Fruit fly (Drosophila melanogaster) whole organism, wandering third instar larva: ENCODE data around the gene bam.

Source experiments
- Abd-B ChIP-seq: fragments of >200 bp; optimal IDR thresholded peaks from 2 replicates; lab custom pipeline; 2017; ENCODE audit warnings: missing biosample characterization, missing genetic modification characterization
- Dfd ChIP-seq: fragments of >200 bp; optimal IDR thresholded peaks from 2 replicates; lab custom pipeline; 2017; ENCODE audit warnings: missing biosample characterization, missing genetic modification characterization
- GATAd ChIP-seq: sonication (Bioruptor generic); optimal IDR thresholded peaks from 2 replicates; lab custom pipeline; 2016; ENCODE audit warnings: missing biosample characterization, missing genetic modification characterization
- Myc ChIP-seq: fragments of >200 bp; optimal IDR thresholded peaks from 2 replicates; lab custom pipeline; 2017
- Vsx2 ChIP-seq: fragments of 200-300, 225-300 bp; sonication (Bioruptor generic); optimal IDR thresholded peaks from 2 replicates; lab custom pipeline; 2018; ENCODE audit warnings: missing biosample characterization, missing genetic modification characterization; ENCODE audit not compliant: partially characterized antibody
- br ChIP-seq: fragments of 200-800 bp; sonication (Bioruptor generic); optimal IDR thresholded peaks from 2 replicates; lab custom pipeline; 2016; ENCODE audit warnings: missing biosample characterization, missing genetic modification characterization
- h ChIP-seq: fragments of 200-800 bp; sonication (Bioruptor generic); optimal IDR thresholded peaks from 3 replicates; lab custom pipeline; 2016; ENCODE audit warnings: missing biosample characterization, mild to moderate bottlenecking, missing genetic modification characterization
- jim ChIP-seq: fragments of 175-275, 200-325 bp; sonication (Bioruptor generic); optimal IDR thresholded peaks from 2 replicates; lab custom pipeline; 2016; ENCODE audit warnings: missing biosample characterization, mild to moderate bottlenecking, missing genetic modification characterization
- lola ChIP-seq: fragments of >200 bp; optimal IDR thresholded peaks from 2 replicates; lab custom pipeline; 2017; ENCODE audit warnings: missing biosample characterization, missing genetic modification characterization
- psq ChIP-seq: fragments of 200-800 bp; sonication (Bioruptor generic); optimal IDR thresholded peaks from 3 replicates; lab custom pipeline; 2017; ENCODE audit warnings: missing biosample characterization, mild to moderate bottlenecking, missing genetic modification characterization, moderate library complexity
- rgr ChIP-seq: fragments of 200-800 bp; sonication (Bioruptor generic); optimal IDR thresholded peaks from 3 replicates; lab custom pipeline; 2016; ENCODE audit warnings: missing biosample characterization, mild to moderate bottlenecking, missing genetic modification characterization
- tai ChIP-seq: sonication (Bioruptor generic); optimal IDR thresholded peaks from 2 replicates; lab custom pipeline; 2016; ENCODE audit warnings: missing biosample characterization, missing genetic modification characterization
- usp ChIP-seq: fragments of >200 bp; optimal IDR thresholded peaks from 2 replicates; lab custom pipeline; 2017; ENCODE audit warnings: missing biosample characterization, missing genetic modification characterization
- woc ChIP-seq: sonication (Bioruptor generic); optimal IDR thresholded peaks from 2 replicates; lab custom pipeline; 2016; ENCODE audit warnings: missing biosample characterization, mild to moderate bottlenecking, missing genetic modification characterization

- TF ChIP-seq br (GFP tag; lab: Kevin White, UChicago) (peak; percentile 96), Abd-B (no peak), lola (no peak), Dfd (GFP tag; lab: Kevin White, UChicago) (no peak), Myc (lab: Kevin White, UChicago) (peak; percentile 25), woc (GFP tag; lab: Kevin White, UChicago) (peak; percentile 97), jim (GFP tag; lab: Kevin White, UChicago) (peak; percentile 43), h (GFP tag; lab: Kevin White, UChicago) (peak; percentile 99), Vsx2 (GFP tag; lab: Kevin White, UChicago) (no peak), usp (GFP tag; lab: Kevin White, UChicago) (no peak), psq (GFP tag; lab: Kevin White, UChicago) (peak; percentile 94), tai (no peak), GATAd (GFP tag; lab: Kevin White, UChicago) (peak; percentile 94), rgr (GFP tag; lab: Kevin White, UChicago) (peak; percentile 98)
Measured at dm6 chr3R:25258628-25259240, 13.8 kb upstream of the bam start, which contains the start of gene CG11857.
